Fruit fly (Drosophila melanogaster): ENCODE results near the gene Rtc1.
A peak's percentile ranks its signal among the peaks of the same experiment; 100 is the strongest.

DNA sequence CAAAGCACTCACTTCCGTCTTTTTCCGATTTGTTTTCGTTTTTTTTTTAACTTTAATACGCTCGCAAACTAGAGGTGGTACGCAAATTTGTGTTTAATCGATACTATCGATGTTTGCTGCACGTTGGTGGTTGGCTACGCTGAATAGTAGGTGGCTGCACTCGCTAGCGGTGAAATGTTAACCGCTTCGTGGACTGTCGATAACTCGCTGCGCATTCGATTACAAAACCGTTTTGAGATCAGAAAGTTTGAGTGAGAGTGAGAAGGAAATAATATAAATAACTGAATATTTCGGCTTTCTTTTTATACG is 20.9 kb upstream of the Rtc1 start, which contains the start of gene g:
- TF ChIP-seq kay (GFP tag; ENCODE audit: borderline replicate concordance) (no peak), Mnt (GFP tag; optimal IDR thresholded peaks at IDR 0.05) (peak; percentile 38), CG5204 (GFP tag; optimal IDR thresholded peaks at IDR 0.05) (no peak), ovo (GFP tag; optimal IDR thresholded peaks at IDR 0.05) (peak; percentile 29), CG33017 (tag; optimal IDR thresholded peaks at IDR 0.05) (no peak), CG11617 (GFP tag; optimal IDR thresholded peaks at IDR 0.05) (peak; percentile 40), CG7045 (GFP tag; optimal IDR thresholded peaks at IDR 0.05) (no peak), CG1620 (GFP tag; optimal IDR thresholded peaks at IDR 0.05) (no peak), tj (GFP tag; optimal IDR thresholded peaks at IDR 0.05) (no peak), toe (GFP tag; optimal IDR thresholded peaks at IDR 0.05) (no peak), Crg-1 (GFP tag; optimal IDR thresholded peaks at IDR 0.05) (no peak), Hr96 (GFP tag; optimal IDR thresholded peaks at IDR 0.05) (no peak)

Data from whole organism, adult.